Worm (Caenorhabditis elegans) whole organism, L3 larva: ENCODE results near the gene smz-1.

Source experiments
- ceh-82 ChIP-seq: fragments of 150-350 bp; optimal IDR thresholded peaks from 2 replicates; lab custom pipeline; 2014; ENCODE audit warnings: missing biosample characterization, missing genetic modification characterization
- egl-27 ChIP-seq: sonication (generic microtip); optimal IDR thresholded peaks from 4 replicates; lab custom pipeline; 2017; ENCODE audit warnings: missing biosample characterization, missing genetic modification reagents, missing genetic modification characterization
- egl-5 ChIP-seq: fragments of 150-350 bp; optimal IDR thresholded peaks from 2 replicates; lab custom pipeline; 2017; ENCODE audit warnings: missing biosample characterization, missing genetic modification reagents, missing genetic modification characterization, inconsistent platforms
- fkh-10 ChIP-seq: sonication (generic microtip); optimal IDR thresholded peaks from 2 replicates; lab custom pipeline; 2017; ENCODE audit warnings: missing biosample characterization, missing genetic modification reagents, missing genetic modification characterization
- fos-1 ChIP-seq: fragments of 150-350 bp; optimal IDR thresholded peaks from 2 replicates; lab custom pipeline; 2014; ENCODE audit warnings: missing biosample characterization, missing genetic modification characterization
- nhr-76 ChIP-seq: fragments of 150-350 bp; sonication (generic microtip); optimal IDR thresholded peaks from 5 replicates; lab custom pipeline; 2014; ENCODE audit warnings: missing biosample characterization, missing genetic modification characterization
- pha-4 ChIP-seq: fragments of 150-350 bp; optimal IDR thresholded peaks from 2 replicates; lab custom pipeline; 2014; ENCODE audit warnings: missing biosample characterization, missing genetic modification reagents, missing genetic modification characterization
- skn-1 ChIP-seq: fragments of 150-350 bp; optimal IDR thresholded peaks from 2 replicates; lab custom pipeline; 2014; ENCODE audit warnings: missing biosample characterization, missing genetic modification characterization
- snpc-4 ChIP-seq: fragments of 150-350 bp; optimal IDR thresholded peaks from 2 replicates; lab custom pipeline; 2014; ENCODE audit warnings: missing biosample characterization, missing genetic modification characterization
- tbx-2 ChIP-seq: sonication (generic microtip); optimal IDR thresholded peaks from 2 replicates; lab custom pipeline; 2016; ENCODE audit warnings: mild to moderate bottlenecking, missing genetic modification characterization, missing compliant biosample characterization
- unc-62 ChIP-seq: fragments of 150-350 bp; sonication (generic microtip); optimal IDR thresholded peaks from 4 replicates; lab custom pipeline; 2014; ENCODE audit warnings: missing biosample characterization, missing genetic modification reagents, missing genetic modification characterization

DNA sequence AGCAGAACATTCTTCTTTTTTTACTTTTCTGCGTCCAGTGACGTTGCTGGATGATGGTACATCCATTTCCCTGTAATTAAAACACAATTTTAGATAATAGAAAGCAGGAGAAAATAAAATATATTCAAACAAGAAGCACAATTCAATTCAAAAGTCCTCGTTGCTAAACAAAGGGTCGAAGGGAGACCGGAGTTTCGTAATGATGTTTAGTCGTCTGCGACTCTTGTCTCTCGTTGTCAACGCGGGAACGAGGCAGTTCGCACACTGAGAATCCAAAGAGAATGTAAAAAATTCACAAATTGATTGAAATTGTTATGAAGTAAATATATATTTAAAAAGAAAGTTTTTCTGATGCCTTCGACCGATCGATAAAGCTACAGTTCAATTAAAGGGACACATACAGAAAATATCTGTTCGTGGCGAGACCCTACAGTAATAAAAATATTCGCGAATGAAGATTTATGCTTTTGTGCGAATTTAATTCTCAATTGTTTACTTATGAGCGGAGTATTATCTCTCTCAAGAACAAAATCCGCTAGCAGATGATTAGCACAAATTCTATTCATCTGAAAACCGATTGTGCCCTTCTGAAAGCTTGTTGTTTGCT lies 3.5 kb upstream of the smz-1 start, which contains the start of gene dpy-26:
- TF ChIP-seq fos-1 (no peak), snpc-4 (tag; lab: Kevin White, UChicago) (no peak), egl-27 (tag; lab: Kevin White, UChicago) (no peak), skn-1 (tag; lab: Kevin White, UChicago) (no peak), unc-62 (GFP tag; lab: Kevin White, UChicago) (no peak), tbx-2 (no peak), fkh-10 (GFP tag; lab: Kevin White, UChicago) (no peak), ceh-82 (tag; lab: Kevin White, UChicago) (no peak), egl-5 (tag; lab: Kevin White, UChicago) (no peak), pha-4 (no peak), nhr-76 (no peak)
